Fruit fly (Drosophila melanogaster) Kc167 (cell line): ENCODE measurements around the gene CG10550.

Source experiments
- Myc ChIP-seq: fragments of >200 bp; optimal IDR thresholded peaks from 2 replicates; lab custom pipeline; 2017; ENCODE audit warnings: missing external identifiers
- Sin3A ChIP-seq: fragments of >200 bp; optimal IDR thresholded peaks from 2 replicates; lab custom pipeline; 2018; ENCODE audit warnings: missing external identifiers
- h ChIP-seq: fragments of >200 bp; optimal IDR thresholded peaks from 3 replicates; lab custom pipeline; 2018; ENCODE audit warnings: missing external identifiers
- psq ChIP-seq: fragments of >200 bp; optimal IDR thresholded peaks from 2 replicates; lab custom pipeline; 2017; ENCODE audit warnings: missing external identifiers

- no peak for TF ChIP-seq psq (lab: Kevin White, UChicago)
- no peak for TF ChIP-seq Myc (lab: Kevin White, UChicago)
- TF ChIP-seq h (lab: Kevin White, UChicago): no peak
- TF ChIP-seq Sin3A: no peak
Measured at dm6 chr3R:25339952-25340351, 31.8 kb upstream of the CG10550 start, which contains the start of gene rha.
